Fruit fly (Drosophila melanogaster) whole organism, embryonic: Measurements from ENCODE around the gene Ctr1A.
A peak's percentile ranks its signal among the peaks of the same experiment; 100 is the strongest.

Source experiments
- Abd-B ChIP-seq: fragments of 200-800 bp; sonication (Bioruptor generic); optimal IDR thresholded peaks from 2 replicates; lab custom pipeline; 2018; ENCODE audit warnings: missing biosample characterization, mild to moderate bottlenecking, missing genetic modification characterization, moderate library complexity
- Antp ChIP-seq: fragments of 200-800 bp; sonication (Bioruptor generic); optimal IDR thresholded peaks from 3 replicates; lab custom pipeline; 2016; ENCODE audit warnings: missing biosample characterization, missing genetic modification characterization
- CG10321 ChIP-seq: fragments of 200-800 bp; sonication (Bioruptor generic); IDR thresholded peaks from 2 replicates; pipeline ENCODE4 v1.3.6; 2022; ENCODE audit warnings: missing biosample characterization, missing genetic modification characterization
- CG10431 ChIP-seq: fragments of 200-800 bp; sonication (Bioruptor generic); optimal IDR thresholded peaks from 3 replicates; lab custom pipeline; 2018; ENCODE audit warnings: missing biosample characterization, mild to moderate bottlenecking, missing genetic modification characterization
- CG11456 ChIP-seq: fragments of 200-800 bp; sonication (Bioruptor generic); IDR thresholded peaks from 3 replicates; pipeline ENCODE4 v1.3.6; 2022; ENCODE audit warnings: missing biosample characterization, missing genetic modification characterization
- CG11723 ChIP-seq: fragments of 200-800 bp; sonication (Bioruptor generic); optimal IDR thresholded peaks from 2 replicates; lab custom pipeline; 2017; ENCODE audit warnings: missing biosample characterization, mild to moderate bottlenecking, missing genetic modification characterization
- CG12155 ChIP-seq: fragments of 200-800 bp; sonication (Bioruptor generic); optimal IDR thresholded peaks from 3 replicates; lab custom pipeline; 2016; ENCODE audit warnings: missing biosample characterization, missing genetic modification characterization
- CG12769 ChIP-seq: fragments of 200-800 bp; sonication (Bioruptor generic); optimal IDR thresholded peaks from 2 replicates; lab custom pipeline; 2019; ENCODE audit warnings: missing biosample characterization, mild to moderate bottlenecking, missing genetic modification characterization, moderate library complexity
- CG13296 ChIP-seq: fragments of 200-800 bp; sonication (Bioruptor generic); optimal IDR thresholded peaks from 3 replicates; lab custom pipeline; 2018; ENCODE audit warnings: missing biosample characterization, mild to moderate bottlenecking, missing genetic modification characterization
- CG13424 ChIP-seq: fragments of 200-800 bp; sonication (Bioruptor generic); optimal IDR thresholded peaks from 2 replicates; lab custom pipeline; 2019; ENCODE audit warnings: missing biosample characterization, mild to moderate bottlenecking, missing genetic modification characterization, moderate library complexity
- CG15269 ChIP-seq: fragments of 200-800 bp; sonication (Bioruptor generic); optimal IDR thresholded peaks from 2 replicates; lab custom pipeline; 2018; ENCODE audit warnings: missing biosample characterization, mild to moderate bottlenecking, missing genetic modification characterization, moderate library complexity
- CG15514 ChIP-seq: fragments of 200-800 bp; sonication (Bioruptor generic); optimal IDR thresholded peaks from 3 replicates; lab custom pipeline; 2017; ENCODE audit warnings: missing biosample characterization, missing genetic modification characterization, mild to moderate bottlenecking, moderate library complexity, missing genetic modification reagents
- CG15601 ChIP-seq: fragments of 200-800 bp; sonication (Bioruptor generic); optimal IDR thresholded peaks from 3 replicates; lab custom pipeline; 2019; ENCODE audit warnings: missing biosample characterization, mild to moderate bottlenecking, missing genetic modification characterization, moderate library complexity
- CG17829 ChIP-seq: fragments of 200-800 bp; optimal IDR thresholded peaks from 2 replicates; lab custom pipeline; 2019; ENCODE audit warnings: missing biosample characterization, mild to moderate bottlenecking, missing genetic modification characterization, moderate library complexity
- CG3163 ChIP-seq: fragments of 200-800 bp; sonication (Bioruptor generic); optimal IDR thresholded peaks from 3 replicates; lab custom pipeline; 2016; ENCODE audit warnings: missing biosample characterization, missing genetic modification characterization
- CG32532 ChIP-seq: fragments of 200-800 bp; sonication (Bioruptor generic); IDR thresholded peaks from 2 replicates; pipeline ENCODE4 v1.3.6; 2022; ENCODE audit warnings: missing biosample characterization, missing genetic modification characterization
- CG34422 ChIP-seq: fragments of 200-800 bp; sonication (Bioruptor generic); IDR thresholded peaks from 3 replicates; pipeline ENCODE4 v1.3.6; 2022; ENCODE audit warnings: missing biosample characterization, missing genetic modification characterization
- CG6683 ChIP-seq: fragments of 200-800 bp; sonication (Bioruptor generic); optimal IDR thresholded peaks from 2 replicates; lab custom pipeline; 2017; ENCODE audit warnings: missing biosample characterization, mild to moderate bottlenecking, missing genetic modification characterization, missing genetic modification reagents
- CG6689 ChIP-seq: fragments of 200-800 bp; sonication (Bioruptor generic); IDR thresholded peaks from 2 replicates; pipeline ENCODE4 v1.3.6; 2022; ENCODE audit warnings: missing biosample characterization, missing genetic modification characterization
- CG7372 ChIP-seq: fragments of 200-800 bp; sonication (Bioruptor generic); IDR thresholded peaks from 2 replicates; pipeline ENCODE4 v1.3.6; 2022; ENCODE audit warnings: missing biosample characterization, missing genetic modification characterization
- CG7839 ChIP-seq: fragments of 200-800 bp; sonication (Bioruptor generic); optimal IDR thresholded peaks from 3 replicates; lab custom pipeline; 2018; ENCODE audit warnings: missing biosample characterization, mild to moderate bottlenecking, missing genetic modification characterization, moderate library complexity
- CG7928 ChIP-seq: fragments of 200-800 bp; sonication (Bioruptor generic); optimal IDR thresholded peaks from 2 replicates; lab custom pipeline; 2017; ENCODE audit warnings: missing biosample characterization, mild to moderate bottlenecking, missing genetic modification characterization
- CG8290 ChIP-seq, 3 experiments: fragments of 200-800 bp; sonication (Bioruptor generic); optimal IDR thresholded peaks; 2 replicates each; lab custom pipeline; 2016 to 2019; ENCODE audit warnings: missing biosample characterization in 3 of 3, missing genetic modification characterization in 3 of 3, mild to moderate bottlenecking in 2 of 3, moderate library complexity in 1 of 3
- CG9797 ChIP-seq: fragments of 200-800 bp; sonication (Bioruptor generic); optimal IDR thresholded peaks from 3 replicates; lab custom pipeline; 2018; ENCODE audit warnings: missing biosample characterization, mild to moderate bottlenecking, missing genetic modification characterization
- D19A ChIP-seq: fragments of 200-800 bp; optimal IDR thresholded peaks from 3 replicates; lab custom pipeline; 2019; ENCODE audit warnings: missing biosample characterization, mild to moderate bottlenecking, missing genetic modification characterization, moderate library complexity
- Dfd ChIP-seq, 2 experiments: fragments of >200 bp; optimal IDR thresholded peaks; 2 replicates each; lab custom pipeline; 2017; ENCODE audit warnings: missing biosample characterization in 2 of 2, missing genetic modification characterization in 2 of 2
- Gug ChIP-seq: fragments of 200-800 bp; sonication (Bioruptor generic); IDR thresholded peaks from 4 replicates; pipeline ENCODE4 v1.3.6; 2022; ENCODE audit warnings: missing biosample characterization, missing genetic modification characterization
- HHEX ChIP-seq: fragments of 200-800 bp; sonication (Bioruptor generic); optimal IDR thresholded peaks from 3 replicates; lab custom pipeline; 2017; ENCODE audit warnings: missing biosample characterization, mild to moderate bottlenecking, missing genetic modification characterization, missing genetic modification reagents
- HLH3B ChIP-seq: fragments of 200-800 bp; sonication (Bioruptor generic); IDR thresholded peaks from 2 replicates; pipeline ENCODE4 v1.3.6; 2022; ENCODE audit warnings: missing biosample characterization, missing genetic modification characterization
- Mes4 ChIP-seq: fragments of 200-800 bp; sonication (Bioruptor generic); optimal IDR thresholded peaks from 2 replicates; lab custom pipeline; 2016; ENCODE audit warnings: missing biosample characterization, missing genetic modification characterization
- PHDP ChIP-seq: fragments of 200-800 bp; sonication (Bioruptor generic); optimal IDR thresholded peaks from 3 replicates; lab custom pipeline; 2018; ENCODE audit warnings: missing biosample characterization, mild to moderate bottlenecking, missing genetic modification characterization, moderate library complexity
- Sox100B ChIP-seq: fragments of 200-800 bp; sonication (Bioruptor generic); optimal IDR thresholded peaks from 3 replicates; lab custom pipeline; 2018; ENCODE audit warnings: missing biosample characterization, mild to moderate bottlenecking, missing genetic modification characterization
- al ChIP-seq: fragments of 200-800 bp; sonication (Bioruptor generic); IDR thresholded peaks from 2 replicates; pipeline ENCODE4 v1.3.6; 2022; ENCODE audit warnings: missing biosample characterization, missing genetic modification characterization
- ato ChIP-seq: fragments of 200-800 bp; sonication (Bioruptor generic); IDR thresholded peaks from 2 replicates; pipeline ENCODE4 v1.3.6; 2022; ENCODE audit warnings: missing biosample characterization, missing genetic modification characterization; ENCODE audit not compliant: partially characterized antibody
- btn ChIP-seq: fragments of 200-800 bp; sonication (Bioruptor generic); optimal IDR thresholded peaks from 2 replicates; lab custom pipeline; 2016; ENCODE audit warnings: missing biosample characterization, missing genetic modification characterization
- chif ChIP-seq, 2 experiments: fragments of 200-800 bp; sonication (Bioruptor generic); optimal IDR thresholded peaks; 3 replicates each; lab custom pipeline; 2016; ENCODE audit warnings: missing biosample characterization in 2 of 2, missing genetic modification characterization in 2 of 2
- danr ChIP-seq: fragments of 200-800 bp; sonication (Bioruptor generic); IDR thresholded peaks from 2 replicates; pipeline ENCODE4 v1.3.6; 2022; ENCODE audit warnings: missing biosample characterization, missing genetic modification characterization
- dmrt99B ChIP-seq: fragments of 200-800 bp; sonication (Bioruptor generic); optimal IDR thresholded peaks from 2 replicates; lab custom pipeline; 2018; ENCODE audit warnings: missing biosample characterization, mild to moderate bottlenecking, missing genetic modification characterization, moderate library complexity
- ewg ChIP-seq: fragments of 200-800 bp; sonication (Bioruptor generic); optimal IDR thresholded peaks from 3 replicates; lab custom pipeline; 2017; ENCODE audit warnings: mild to moderate bottlenecking, missing biosample characterization, missing genetic modification reagents, missing genetic modification characterization
- gce ChIP-seq: fragments of 200-800 bp; sonication (Bioruptor generic); IDR thresholded peaks from 3 replicates; pipeline ENCODE4 v1.3.6; 2022; ENCODE audit warnings: missing biosample characterization, missing genetic modification characterization
- lmd ChIP-seq: fragments of 200-800 bp; sonication (Bioruptor generic); IDR thresholded peaks from 2 replicates; pipeline ENCODE4 v1.3.6; 2022; ENCODE audit warnings: missing biosample characterization, missing genetic modification characterization
- nmo ChIP-seq: fragments of 200-800 bp; sonication (Bioruptor generic); optimal IDR thresholded peaks from 2 replicates; lab custom pipeline; 2018; ENCODE audit warnings: missing biosample characterization, mild to moderate bottlenecking, missing genetic modification characterization, moderate library complexity
- pum ChIP-seq: fragments of 200-800 bp; sonication (Bioruptor generic); optimal IDR thresholded peaks from 2 replicates; lab custom pipeline; 2016; ENCODE audit warnings: missing biosample characterization, missing genetic modification characterization
- sens ChIP-seq: fragments of 200-800 bp; sonication (Bioruptor generic); peaks from one replicate; lab custom pipeline; 2016; ENCODE audit warnings: missing biosample characterization, missing genetic modification characterization
- shn ChIP-seq: fragments of 200-800 bp; sonication (Bioruptor generic); optimal IDR thresholded peaks from 3 replicates; lab custom pipeline; 2016; ENCODE audit warnings: missing biosample characterization, missing genetic modification characterization
- sob ChIP-seq: fragments of 200-800 bp; sonication (Bioruptor generic); IDR thresholded peaks from 2 replicates; pipeline ENCODE4 v1.3.6; 2022; ENCODE audit warnings: missing biosample characterization, missing genetic modification characterization
- tin ChIP-seq: fragments of 200-800 bp; sonication (Bioruptor generic); optimal IDR thresholded peaks from 3 replicates; lab custom pipeline; 2016; ENCODE audit warnings: missing biosample characterization, missing genetic modification characterization
- vvl ChIP-seq: fragments of 200-800 bp; sonication (Bioruptor generic); IDR thresholded peaks from 2 replicates; pipeline ENCODE4 v1.3.6; 2022; ENCODE audit warnings: missing biosample characterization, missing genetic modification characterization
- zfh2 ChIP-seq: fragments of 200-800 bp; sonication (Bioruptor generic); optimal IDR thresholded peaks from 2 replicates; lab custom pipeline; 2016; ENCODE audit warnings: missing biosample characterization, missing genetic modification characterization

Gene Ctr1A

dm6 chrX:6662876-6663551, 1.6 kb downstream of the Ctr1A start (continued):
- no peak for TF ChIP-seq CG8290 (GFP tag; optimal IDR thresholded peaks at IDR 0.05; lab: Kevin White, UChicago)
- TF ChIP-seq CG8290 (tag; optimal IDR thresholded peaks at IDR 0.05; lab: Kevin White, UChicago), result peak in 1 of 2 experiments; percentile 46
- peak; percentile 65 for TF ChIP-seq CG12769
- TF ChIP-seq CG15269 (tag; lab: Kevin White, UChicago), result peak; percentile 56
- no peak for TF ChIP-seq Dfd (GFP tag; optimal IDR thresholded peaks at IDR 0.05; lab: Kevin White, UChicago)
- TF ChIP-seq Mes4 (GFP tag; lab: Kevin White, UChicago), result peak; percentile 15
- 0 out of 2 replicates have a peak, but pooled peaks have one; percentile 34 for TF ChIP-seq sob (GFP tag; lab: Robert Waterston, UW)
- TF ChIP-seq D19A, result no peak
- peak; percentile 93 for TF ChIP-seq sens (GFP tag; lab: Kevin White, UChicago)
- 0 out of 3 replicates have a peak, but pooled peaks have one; percentile 42 for TF ChIP-seq CG11456
- TF ChIP-seq CG7928 (GFP tag; lab: Kevin White, UChicago), result no peak
- no peak for TF ChIP-seq CG9797 (GFP tag; lab: Kevin White, UChicago)
- TF ChIP-seq CG32532 (GFP tag; lab: Robert Waterston, UW), result peak; percentile 72
- peak; percentile 59 for TF ChIP-seq Sox100B (GFP tag; lab: Kevin White, UChicago)
- peak; percentile 19 to 21 for TF ChIP-seq chif (GFP tag; optimal IDR thresholded peaks at IDR 0.05; lab: Kevin White, UChicago)
- peak; percentile 24 for TF ChIP-seq shn (GFP tag; lab: Kevin White, UChicago)
- peak; percentile 48 for TF ChIP-seq Antp (GFP tag; lab: Kevin White, UChicago)
- TF ChIP-seq CG10431 (GFP tag; lab: Kevin White, UChicago), result no peak
- TF ChIP-seq gce, result peak; percentile 58; the same call in 2 of the 3 replicates
- TF ChIP-seq CG15514 (GFP tag; lab: Kevin White, UChicago), result peak; percentile 23
- peak; percentile 41 for TF ChIP-seq CG13424 (tag; lab: Kevin White, UChicago)
- peak; percentile 40 for TF ChIP-seq CG7839 (tag; lab: Kevin White, UChicago)
- no peak for TF ChIP-seq btn (GFP tag; lab: Kevin White, UChicago)
- peak; percentile 5 for TF ChIP-seq CG15601 (tag; lab: Kevin White, UChicago)
- no peak for TF ChIP-seq ato (GFP tag; lab: Robert Waterston, UW)
- TF ChIP-seq ewg, result peak; percentile 18
- 0 out of 2 replicates have a peak, but pooled peaks have one; percentile 30 for TF ChIP-seq danr
- TF ChIP-seq CG11723 (GFP tag; lab: Kevin White, UChicago), result no peak
- peak; percentile 69 for TF ChIP-seq lmd (GFP tag; lab: Robert Waterston, UW)
- TF ChIP-seq Gug, result peak; percentile 47; the same call in 1 of the 4 replicates
- peak; percentile 47 for TF ChIP-seq vvl (GFP tag; lab: Robert Waterston, UW)
- peak; percentile 58 for TF ChIP-seq dmrt99B (tag; lab: Kevin White, UChicago)
- no peak for TF ChIP-seq HHEX (GFP tag; lab: Kevin White, UChicago)
- 0 out of 2 replicates have a peak, but pooled peaks have one; percentile 27 for TF ChIP-seq CG7372 (GFP tag; lab: Robert Waterston, UW)
- peak; percentile 51; the same call in 1 of the 2 replicates for TF ChIP-seq HLH3B (GFP tag; lab: Robert Waterston, UW)
- peak; percentile 19 for TF ChIP-seq nmo
- TF ChIP-seq al (GFP tag; lab: Robert Waterston, UW), result peak; percentile 49; the same call in 1 of the 2 replicates
- peak; percentile 2 for TF ChIP-seq CG12155 (GFP tag; lab: Kevin White, UChicago)
- peak; percentile 53; the same call in 1 of the 2 replicates for TF ChIP-seq CG6689 (GFP tag; lab: Robert Waterston, UW)
- peak; percentile 25 for TF ChIP-seq CG3163
- peak; percentile 23 for TF ChIP-seq PHDP
- TF ChIP-seq CG10321 (GFP tag; lab: Robert Waterston, UW), result no peak
- TF ChIP-seq zfh2 (GFP tag; lab: Kevin White, UChicago), result peak; percentile 35
- TF ChIP-seq CG6683 (GFP tag; lab: Kevin White, UChicago), result no peak
- TF ChIP-seq CG17829 (tag; lab: Kevin White, UChicago), result peak; percentile 25
- peak; percentile 33 for TF ChIP-seq CG13296 (GFP tag; lab: Kevin White, UChicago)
- TF ChIP-seq tin (GFP tag; lab: Kevin White, UChicago), result peak; percentile 11
- TF ChIP-seq Abd-B (GFP tag; lab: Kevin White, UChicago), result peak; percentile 18
- 0 out of 3 replicates have a peak, but pooled peaks have one; percentile 52 for TF ChIP-seq CG34422 (GFP tag; lab: Robert Waterston, UW)
- peak; percentile 1 for TF ChIP-seq pum (GFP tag; lab: Kevin White, UChicago)
